Fruit fly (Drosophila melanogaster): ENCODE data around the gene r.
A peak's percentile ranks its signal among the peaks of the same experiment; 100 is the strongest.

r gene

DNA sequence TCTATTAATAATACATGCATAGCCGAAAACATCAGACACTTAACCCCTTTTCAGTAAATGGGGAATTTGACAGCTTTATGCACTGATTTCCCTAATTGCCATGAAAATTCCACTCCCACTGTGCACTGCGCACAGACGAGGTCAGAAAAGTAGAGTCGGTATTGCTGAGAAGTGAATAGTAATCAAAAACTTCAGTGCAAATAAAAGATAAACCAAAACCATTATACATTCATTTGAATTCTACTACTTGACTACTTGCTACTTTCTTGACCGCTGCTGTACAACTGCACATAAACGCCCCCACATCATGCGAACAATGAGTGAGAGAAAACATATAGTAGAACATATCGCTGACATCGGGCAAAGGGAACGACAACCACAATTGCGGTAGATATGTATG is 36.3 kb downstream of the r start (continued):
- TF ChIP-seq sqz (GFP tag; optimal IDR thresholded peaks at IDR 0.05), result peak; percentile 56
- TF ChIP-seq jumu (GFP tag; optimal IDR thresholded peaks at IDR 0.05), result peak; percentile 87
- peak; percentile 94 for TF ChIP-seq CG1603 (tag; optimal IDR thresholded peaks at IDR 0.05)
- TF ChIP-seq Hmr (GFP tag; optimal IDR thresholded peaks at IDR 0.05), result peak; percentile 61
- TF ChIP-seq C15 (GFP tag; IDR thresholded peaks at IDR 0.05), result peak; percentile 53; the same call in 1 of the 3 replicates
- no peak for TF ChIP-seq hb (GFP tag; IDR thresholded peaks at IDR 0.05; ENCODE audit: partially characterized antibody)
- TF ChIP-seq CG12236 (GFP tag; optimal IDR thresholded peaks at IDR 0.05), result peak; percentile 70
- TF ChIP-seq Sry-δ (GFP tag; optimal IDR thresholded peaks at IDR 0.05), result peak; percentile 44
- TF ChIP-seq CG4404 (GFP tag; IDR thresholded peaks at IDR 0.05), result peak; percentile 67
- TF ChIP-seq Hr78 (GFP tag; optimal IDR thresholded peaks at IDR 0.05), result peak in 1 of 2 experiments; percentile 65
- peak; percentile 69 for TF ChIP-seq sd (tag; optimal IDR thresholded peaks at IDR 0.05)
- peak; percentile 85 for TF ChIP-seq Gug (GFP tag; IDR thresholded peaks at IDR 0.05)
- peak; percentile 75 for TF ChIP-seq HHEX (GFP tag; optimal IDR thresholded peaks at IDR 0.05)
- peak; percentile 80 for TF ChIP-seq aop (GFP tag; IDR thresholded peaks at IDR 0.05)
- peak; percentile 92 for TF ChIP-seq sr (GFP tag; IDR thresholded peaks at IDR 0.05)
- TF ChIP-seq CG7839 (tag; optimal IDR thresholded peaks at IDR 0.05), result peak; percentile 89
- peak; percentile 54 for TF ChIP-seq ab (GFP tag; optimal IDR thresholded peaks at IDR 0.05)
- peak; percentile 49; the same call in 1 of the 2 replicates for TF ChIP-seq CG17612 (GFP tag; IDR thresholded peaks at IDR 0.05)
- peak; percentile 61; the same call in 1 of the 2 replicates for TF ChIP-seq E2f2 (GFP tag; IDR thresholded peaks at IDR 0.05)
- peak; percentile 97 for TF ChIP-seq Ets65A (GFP tag)
- TF ChIP-seq lilli (GFP tag; optimal IDR thresholded peaks at IDR 0.05), result peak; percentile 76
- peak; percentile 93 for TF ChIP-seq sens-2 (GFP tag; IDR thresholded peaks at IDR 0.05)
- peak; percentile 45 for TF ChIP-seq Usf (GFP tag; optimal IDR thresholded peaks at IDR 0.05)
- peak; percentile 82 for TF ChIP-seq Six4 (GFP tag; optimal IDR thresholded peaks at IDR 0.05)
- TF ChIP-seq Bdp1 (GFP tag; optimal IDR thresholded peaks at IDR 0.05), result peak; percentile 73
- TF ChIP-seq CG12391 (tag; optimal IDR thresholded peaks at IDR 0.05), result peak; percentile 87
- TF ChIP-seq Stat92E (GFP tag; optimal IDR thresholded peaks at IDR 0.05), result peak in 1 of 3 experiments; percentile 45
- peak; percentile 58 for TF ChIP-seq trh (GFP tag; optimal IDR thresholded peaks at IDR 0.05)
- TF ChIP-seq CG31224 (GFP tag; IDR thresholded peaks at IDR 0.05), result peak; percentile 55
- TF ChIP-seq CG11247 (GFP tag; IDR thresholded peaks at IDR 0.05), result peak; percentile 76
- peak; percentile 97 for TF ChIP-seq ci (GFP tag; IDR thresholded peaks at IDR 0.05)
- peak; percentile 84 for TF ChIP-seq onecut (GFP tag; IDR thresholded peaks at IDR 0.05)
- TF ChIP-seq CG5953 (GFP tag; IDR thresholded peaks at IDR 0.05), result peak; percentile 82
- TF ChIP-seq luna (GFP tag; optimal IDR thresholded peaks at IDR 0.05), result no peak
- TF ChIP-seq Hr3 (GFP tag; optimal IDR thresholded peaks at IDR 0.05), result peak; percentile 78
- TF ChIP-seq nerfin-1 (tag; optimal IDR thresholded peaks at IDR 0.05), result peak; percentile 76
- TF ChIP-seq CG9876 (GFP tag; optimal IDR thresholded peaks at IDR 0.05), result peak; percentile 76
- peak; percentile 82 for TF ChIP-seq slbo (GFP tag; IDR thresholded peaks at IDR 0.05)
- peak; percentile 6 for TF ChIP-seq stwl (tag; optimal IDR thresholded peaks at IDR 0.05)
- peak; percentile 63 for TF ChIP-seq CG13624 (GFP tag; optimal IDR thresholded peaks at IDR 0.05)
- TF ChIP-seq CG9215 (GFP tag; IDR thresholded peaks at IDR 0.05), result peak; percentile 65
- TF ChIP-seq disco-r (GFP tag; optimal IDR thresholded peaks at IDR 0.05), result peak; percentile 80
- peak in 1 of 3 experiments; percentile 81 for TF ChIP-seq lola (GFP tag; optimal IDR thresholded peaks at IDR 0.05)
- TF ChIP-seq Camta (GFP tag; optimal IDR thresholded peaks at IDR 0.05), result peak; percentile 80
- TF ChIP-seq fru (optimal IDR thresholded peaks at IDR 0.05), result no peak
- TF ChIP-seq ara (GFP tag; IDR thresholded peaks at IDR 0.05), result peak; percentile 93
- TF ChIP-seq CG12071 (GFP tag; optimal IDR thresholded peaks at IDR 0.05), result peak; percentile 88
- no peak for TF ChIP-seq bigmax (GFP tag; optimal IDR thresholded peaks at IDR 0.05)
- TF ChIP-seq chif (GFP tag; optimal IDR thresholded peaks at IDR 0.05), result peak; percentile 87 to 88
- TF ChIP-seq Hsf (GFP tag; optimal IDR thresholded peaks at IDR 0.05), result peak; percentile 86
- 0 out of 2 replicates have a peak, but pooled peaks have one; percentile 50 for TF ChIP-seq cas (GFP tag; IDR thresholded peaks at IDR 0.05)
